Fruit fly (Drosophila melanogaster) whole organism, embryonic: ENCODE measurements around the gene CG14569.

Experiments used
- BEAF-32 ChIP-seq: fragments of 200-800 bp; sonication (Bioruptor generic); optimal IDR thresholded peaks from 3 replicates; lab custom pipeline; 2017; ENCODE audit warnings: missing biosample characterization, missing genetic modification characterization, mild to moderate bottlenecking, moderate library complexity, missing genetic modification reagents
- Bgb ChIP-seq: fragments of 200-800 bp; sonication (Bioruptor generic); IDR thresholded peaks from 2 replicates; pipeline ENCODE4 v1.3.6; 2022; ENCODE audit warnings: missing biosample characterization, missing genetic modification characterization; ENCODE audit not compliant: partially characterized antibody
- CG11093 ChIP-seq: fragments of 200-800 bp; sonication (Bioruptor generic); IDR thresholded peaks from 3 replicates; pipeline ENCODE4 v1.3.6; 2022; ENCODE audit warnings: missing biosample characterization, missing genetic modification characterization
- CG11398 ChIP-seq: fragments of 200-800 bp; sonication (Bioruptor generic); optimal IDR thresholded peaks from 2 replicates; lab custom pipeline; 2016; ENCODE audit warnings: missing biosample characterization, missing genetic modification characterization
- CG11504 ChIP-seq: fragments of 200-800 bp; sonication (Bioruptor generic); optimal IDR thresholded peaks from 3 replicates; lab custom pipeline; 2019; ENCODE audit warnings: missing biosample characterization, mild to moderate bottlenecking, missing genetic modification characterization, moderate library complexity
- CG12391 ChIP-seq: fragments of 200-800 bp; sonication (Bioruptor generic); optimal IDR thresholded peaks from 3 replicates; lab custom pipeline; 2018; ENCODE audit warnings: missing biosample characterization, mild to moderate bottlenecking, missing genetic modification characterization, moderate library complexity
- CG13287 ChIP-seq: fragments of 200-800 bp; sonication (Bioruptor generic); IDR thresholded peaks from 2 replicates; pipeline ENCODE4 v1.3.6; 2022; ENCODE audit warnings: missing biosample characterization, missing genetic modification characterization; ENCODE audit not compliant: partially characterized antibody
- CG1602 ChIP-seq: fragments of 200-800 bp; sonication (Bioruptor generic); optimal IDR thresholded peaks from 3 replicates; lab custom pipeline; 2016; ENCODE audit warnings: missing biosample characterization, missing genetic modification characterization
- CG1603 ChIP-seq: fragments of 200-800 bp; sonication (Bioruptor generic); optimal IDR thresholded peaks from 2 replicates; lab custom pipeline; 2019; ENCODE audit warnings: missing biosample characterization, mild to moderate bottlenecking, missing genetic modification characterization, moderate library complexity
- CG3281 ChIP-seq: fragments of 200-800 bp; sonication (Bioruptor generic); optimal IDR thresholded peaks from 3 replicates; lab custom pipeline; 2017; ENCODE audit warnings: missing biosample characterization, mild to moderate bottlenecking, missing genetic modification characterization
- CG3847 ChIP-seq: fragments of 200-800 bp; sonication (Bioruptor generic); IDR thresholded peaks from 2 replicates; pipeline ENCODE4 v1.3.6; 2022; ENCODE audit warnings: missing biosample characterization, missing genetic modification characterization
- CG42726 ChIP-seq: fragments of 200-800 bp; sonication (Bioruptor generic); IDR thresholded peaks from 2 replicates; pipeline ENCODE4 v1.3.6; 2022; ENCODE audit warnings: missing biosample characterization, missing genetic modification characterization; ENCODE audit not compliant: partially characterized antibody
- CG4854 ChIP-seq: fragments of 200-800 bp; sonication (Bioruptor generic); optimal IDR thresholded peaks from 2 replicates; lab custom pipeline; 2016; ENCODE audit warnings: missing biosample characterization, missing genetic modification characterization, inconsistent platforms
- CG5953 ChIP-seq: fragments of 200-800 bp; sonication (Bioruptor generic); IDR thresholded peaks from 2 replicates; pipeline ENCODE4 v1.3.6; 2022; ENCODE audit warnings: missing biosample characterization, missing genetic modification characterization
- CG6689 ChIP-seq: fragments of 200-800 bp; sonication (Bioruptor generic); IDR thresholded peaks from 2 replicates; pipeline ENCODE4 v1.3.6; 2022; ENCODE audit warnings: missing biosample characterization, missing genetic modification characterization
- CG6791 ChIP-seq: fragments of 200-800 bp; sonication (Bioruptor generic); IDR thresholded peaks from 3 replicates; pipeline ENCODE4 v1.3.6; 2022; ENCODE audit warnings: missing biosample characterization, missing genetic modification characterization; ENCODE audit not compliant: partially characterized antibody
- CG7928 ChIP-seq: fragments of 200-800 bp; sonication (Bioruptor generic); optimal IDR thresholded peaks from 2 replicates; lab custom pipeline; 2017; ENCODE audit warnings: missing biosample characterization, mild to moderate bottlenecking, missing genetic modification characterization
- CG9609 ChIP-seq: fragments of 200-800 bp; sonication (Bioruptor generic); optimal IDR thresholded peaks from 3 replicates; lab custom pipeline; 2016; ENCODE audit warnings: missing biosample characterization, missing genetic modification characterization
- Dp ChIP-seq: fragments of 200-800 bp; sonication (Bioruptor generic); optimal IDR thresholded peaks from 2 replicates; lab custom pipeline; 2018; ENCODE audit warnings: missing biosample characterization, mild to moderate bottlenecking, missing genetic modification characterization, moderate library complexity
- E2f2 ChIP-seq: fragments of 200-800 bp; sonication (Bioruptor generic); IDR thresholded peaks from 2 replicates; pipeline ENCODE4 v1.3.6; 2022; ENCODE audit warnings: missing biosample characterization, missing genetic modification characterization
- Hsf ChIP-seq: fragments of 200-800 bp; sonication (Bioruptor generic); optimal IDR thresholded peaks from 3 replicates; lab custom pipeline; 2016; ENCODE audit warnings: missing biosample characterization, missing genetic modification characterization
- Lhr ChIP-seq: fragments of 200-800 bp; sonication (Bioruptor generic); optimal IDR thresholded peaks from 3 replicates; lab custom pipeline; 2017; ENCODE audit warnings: mild to moderate bottlenecking, missing biosample characterization, missing genetic modification reagents, missing genetic modification characterization
- Mad ChIP-seq: fragments of 200-800 bp; sonication (Bioruptor generic); optimal IDR thresholded peaks from 2 replicates; lab custom pipeline; 2016; ENCODE audit warnings: missing biosample characterization, missing genetic modification characterization
- Med ChIP-seq: fragments of 200-800 bp; sonication (Bioruptor generic); peaks from one replicate; lab custom pipeline; 2016; ENCODE audit warnings: missing biosample characterization, missing genetic modification characterization, mild to moderate bottlenecking, inconsistent platforms, moderate library complexity
- Myb ChIP-seq: fragments of 200-800 bp; sonication (Bioruptor generic); optimal IDR thresholded peaks from 2 replicates; lab custom pipeline; 2016; ENCODE audit warnings: missing biosample characterization, missing genetic modification characterization
- Opbp ChIP-seq: fragments of 200-800 bp; sonication (Bioruptor generic); IDR thresholded peaks from 3 replicates; pipeline ENCODE4 v1.3.6; 2022; ENCODE audit warnings: missing biosample characterization, missing genetic modification characterization; ENCODE audit not compliant: partially characterized antibody
- Scr ChIP-seq: fragments of 200-800 bp; sonication (Bioruptor generic); IDR thresholded peaks from 2 replicates; pipeline ENCODE4 v1.3.6; 2022; ENCODE audit warnings: missing biosample characterization, missing genetic modification characterization; ENCODE audit not compliant: partially characterized antibody
- Sry-β ChIP-seq: fragments of 200-800 bp; sonication (Bioruptor generic); optimal IDR thresholded peaks from 2 replicates; lab custom pipeline; 2018; ENCODE audit warnings: missing biosample characterization, mild to moderate bottlenecking, missing genetic modification characterization, moderate library complexity
- Trl ChIP-seq, 3 experiments: fragments of >200 bp in 2 of 3; fragments of 200-800 bp in 1 of 3; sonication (Bioruptor generic) in 1 of 3; optimal IDR thresholded peaks; 2 replicates in 1 of 3; 3 replicates in 2 of 3; lab custom pipeline; 2016 to 2017; ENCODE audit warnings: missing biosample characterization in 1 of 3, missing genetic modification characterization in 1 of 3
- amos ChIP-seq: fragments of 200-800 bp; sonication (Bioruptor generic); IDR thresholded peaks from 2 replicates; pipeline ENCODE4 v1.3.6; 2022; ENCODE audit warnings: missing biosample characterization, missing genetic modification characterization; ENCODE audit not compliant: partially characterized antibody
- bcd ChIP-seq: fragments of 200-800 bp; sonication (Bioruptor generic); optimal IDR thresholded peaks from 2 replicates; lab custom pipeline; 2017; ENCODE audit warnings: missing biosample characterization, mild to moderate bottlenecking, missing genetic modification characterization
- dysf ChIP-seq: fragments of 200-800 bp; sonication (Bioruptor generic); IDR thresholded peaks from 3 replicates; pipeline ENCODE4 v1.3.6; 2022; ENCODE audit warnings: missing biosample characterization, missing genetic modification characterization
- ewg ChIP-seq: fragments of 200-800 bp; sonication (Bioruptor generic); optimal IDR thresholded peaks from 3 replicates; lab custom pipeline; 2017; ENCODE audit warnings: mild to moderate bottlenecking, missing biosample characterization, missing genetic modification reagents, missing genetic modification characterization
- exex ChIP-seq: fragments of 200-800 bp; sonication (Bioruptor generic); optimal IDR thresholded peaks from 4 replicates; lab custom pipeline; 2018; ENCODE audit warnings: missing biosample characterization, mild to moderate bottlenecking, missing genetic modification characterization, moderate library complexity
- gce ChIP-seq: fragments of 200-800 bp; sonication (Bioruptor generic); IDR thresholded peaks from 3 replicates; pipeline ENCODE4 v1.3.6; 2022; ENCODE audit warnings: missing biosample characterization, missing genetic modification characterization
- insv ChIP-seq, 2 experiments: fragments of 200-800 bp; sonication (Bioruptor generic); optimal IDR thresholded peaks; 3 replicates each; lab custom pipeline; 2016 to 2018; ENCODE audit warnings: missing biosample characterization in 2 of 2, missing genetic modification characterization in 2 of 2
- knrl ChIP-seq: fragments of 200-800 bp; sonication (Bioruptor generic); IDR thresholded peaks from 3 replicates; pipeline ENCODE4 v1.3.6; 2022; ENCODE audit warnings: missing biosample characterization, missing genetic modification characterization; ENCODE audit not compliant: partially characterized antibody
- maf-S ChIP-seq: fragments of 200-800 bp; sonication (Bioruptor generic); optimal IDR thresholded peaks from 2 replicates; lab custom pipeline; 2016; ENCODE audit warnings: missing biosample characterization, missing genetic modification characterization
- pzg ChIP-seq: fragments of 200-800 bp; sonication (Bioruptor generic); optimal IDR thresholded peaks from 3 replicates; lab custom pipeline; 2018; ENCODE audit warnings: missing biosample characterization, mild to moderate bottlenecking, missing genetic modification characterization, moderate library complexity
- sens ChIP-seq: fragments of 200-800 bp; sonication (Bioruptor generic); peaks from one replicate; lab custom pipeline; 2016; ENCODE audit warnings: missing biosample characterization, missing genetic modification characterization
- stwl ChIP-seq: fragments of 200-800 bp; sonication (Bioruptor generic); optimal IDR thresholded peaks from 3 replicates; lab custom pipeline; 2018; ENCODE audit warnings: missing biosample characterization, mild to moderate bottlenecking, missing genetic modification characterization, moderate library complexity
- toy ChIP-seq: fragments of 200-800 bp; sonication (Bioruptor generic); IDR thresholded peaks from 2 replicates; pipeline ENCODE4 v1.3.6; 2022; ENCODE audit warnings: missing biosample characterization, missing genetic modification characterization
- trem ChIP-seq: fragments of 200-800 bp; optimal IDR thresholded peaks from 3 replicates; lab custom pipeline; 2019; ENCODE audit warnings: missing biosample characterization, mild to moderate bottlenecking, missing genetic modification characterization, moderate library complexity
- ttk ChIP-seq: fragments of 200-800 bp; sonication (Bioruptor generic); IDR thresholded peaks from 2 replicates; pipeline ENCODE4 v2.1.2; 2022; ENCODE audit warnings: missing biosample characterization, missing genetic modification characterization
- unc-4 ChIP-seq: fragments of 200-800 bp; sonication (Bioruptor generic); IDR thresholded peaks from 2 replicates; pipeline ENCODE4 v1.3.6; 2022; ENCODE audit warnings: missing biosample characterization, missing genetic modification characterization; ENCODE audit not compliant: partially characterized antibody
- z ChIP-seq: fragments of 200-800 bp; sonication (Bioruptor generic); IDR thresholded peaks from 3 replicates; pipeline ENCODE4 v1.3.6; 2022; ENCODE audit warnings: missing biosample characterization, missing genetic modification characterization

The CG14569 gene

DNA sequence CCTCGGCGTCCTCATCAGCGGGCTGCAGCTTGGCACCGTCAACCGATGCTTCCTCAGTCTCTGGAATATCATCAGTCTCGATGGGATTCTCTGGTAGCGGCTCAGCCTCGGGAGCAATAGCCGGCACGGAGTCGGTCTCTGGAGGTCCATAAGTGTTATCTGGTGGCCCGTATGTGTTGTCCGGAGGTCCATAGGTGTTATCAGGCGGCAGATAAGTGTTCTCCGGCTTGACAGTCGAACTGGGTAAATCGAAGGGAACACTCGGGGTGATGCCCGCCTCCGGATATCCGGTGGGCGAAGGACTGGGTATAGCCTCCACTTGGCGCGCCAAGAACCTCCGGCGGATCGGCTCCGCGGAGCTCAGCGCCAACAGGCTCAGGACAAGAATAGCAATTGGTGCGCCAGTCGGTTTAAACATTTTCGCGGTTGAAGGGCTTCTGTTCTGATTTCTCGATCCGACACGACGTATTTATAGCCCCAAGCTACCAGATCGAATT lies at the start of gene CG14569:
Gene CG14569 (minus strand): TSS at position 447 of the 497 bp plus-strand sequence.
- peak; percentile 8 for TF ChIP-seq Med (GFP tag; lab: Kevin White, UChicago)
- TF ChIP-seq gce (GFP tag; lab: Robert Waterston, UW), result 0 out of 3 replicates have a peak, but pooled peaks have one; percentile 6
- TF ChIP-seq maf-S (GFP tag; lab: Kevin White, UChicago), result no peak
- 0 out of 3 replicates have a peak, but pooled peaks have one; percentile 27 for TF ChIP-seq dysf (GFP tag; lab: Robert Waterston, UW)

DNA sequence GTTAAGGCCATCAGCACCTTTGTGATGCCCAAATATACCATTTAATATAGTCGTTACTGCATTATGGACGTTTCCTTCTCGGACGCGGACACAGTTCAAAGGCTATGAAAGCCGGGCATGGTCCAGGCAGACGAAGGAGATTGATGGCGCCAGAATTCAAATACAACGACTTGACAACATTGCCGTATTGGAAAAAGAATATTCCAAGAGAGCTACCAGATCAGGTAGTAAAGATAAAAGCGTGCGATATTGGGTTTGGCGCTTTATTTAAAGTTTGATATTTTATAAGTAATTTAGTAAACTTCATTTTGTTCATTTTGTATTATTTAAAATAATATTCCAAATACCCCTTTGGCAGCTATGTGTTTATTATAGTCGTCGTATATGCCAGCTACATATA lies 42.5 kb upstream of the CG14569 start:
- TF ChIP-seq z (GFP tag; lab: Robert Waterston, UW) (no peak), ttk (no peak), Sry-β (GFP tag; lab: Kevin White, UChicago) (no peak), amos (GFP tag; lab: Robert Waterston, UW) (peak; percentile 25; the same call in 1 of the 2 replicates), Myb (GFP tag; lab: Kevin White, UChicago) (peak; percentile 86), CG6791 (GFP tag; lab: Robert Waterston, UW) (0 out of 3 replicates have a peak, but pooled peaks have one; percentile 41), pzg (GFP tag; lab: Kevin White, UChicago) (peak; percentile 47), toy (GFP tag; lab: Robert Waterston, UW) (no peak), CG11093 (no peak), CG4854 (GFP tag; lab: Kevin White, UChicago) (no peak), exex (tag; lab: Kevin White, UChicago) (no peak), Lhr (peak; percentile 77), Mad (GFP tag; lab: Kevin White, UChicago) (no peak), stwl (tag; lab: Kevin White, UChicago) (peak; percentile 45), unc-4 (GFP tag; lab: Robert Waterston, UW) (0 out of 2 replicates have a peak, but pooled peaks have one; percentile 26), CG1603 (tag; lab: Kevin White, UChicago) (peak; percentile 35), BEAF-32 (GFP tag; lab: Kevin White, UChicago) (peak; percentile 43), trem (tag; lab: Kevin White, UChicago) (peak; percentile 16), Scr (GFP tag; lab: Robert Waterston, UW) (0 out of 2 replicates have a peak, but pooled peaks have one; percentile 31), CG42726 (GFP tag; lab: Robert Waterston, UW) (0 out of 2 replicates have a peak, but pooled peaks have one; percentile 40), CG11398 (no peak), ewg (GFP tag; lab: Kevin White, UChicago) (no peak), Dp (GFP tag; lab: Kevin White, UChicago) (peak; percentile 98), sens (GFP tag; lab: Kevin White, UChicago) (peak; percentile 70), E2f2 (GFP tag; lab: Robert Waterston, UW) (peak; percentile 99), knrl (GFP tag; lab: Robert Waterston, UW) (peak; percentile 25; the same call in 1 of the 3 replicates), CG11504 (tag; lab: Kevin White, UChicago) (peak; percentile 65), CG9609 (GFP tag; lab: Kevin White, UChicago) (no peak), CG3847 (GFP tag; lab: Robert Waterston, UW) (peak; percentile 33; the same call in 1 of the 2 replicates)

DNA sequence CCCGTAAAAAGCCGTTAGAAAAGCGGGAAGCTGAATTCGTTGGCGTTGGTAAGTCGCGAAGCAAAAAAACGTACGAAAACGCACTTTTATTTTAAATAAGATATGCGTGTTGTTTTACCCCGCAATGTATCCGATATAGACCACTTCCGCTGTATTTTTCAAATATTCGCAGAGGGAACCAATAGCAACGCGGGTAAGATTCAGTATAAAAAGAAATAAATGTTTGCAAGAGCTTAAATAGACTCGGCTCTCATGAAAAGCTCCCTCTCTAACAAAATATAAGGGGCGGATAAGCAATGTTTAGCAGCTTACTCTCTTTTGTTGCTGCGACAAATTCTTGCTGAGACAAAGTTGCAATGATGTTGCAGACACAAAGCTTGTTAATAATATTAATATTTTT lies 39.0 kb upstream of the CG14569 start, which contains the start of gene Syn1:
Gene Syn1 (minus strand): TSS at position 207 of the 400 bp plus-strand sequence.
- TF ChIP-seq CG13287 (GFP tag; lab: Robert Waterston, UW) (0 out of 2 replicates have a peak, but pooled peaks have one; percentile 25), Lhr (no peak), Opbp (GFP tag; lab: Robert Waterston, UW) (0 out of 3 replicates have a peak, but pooled peaks have one; percentile 10), CG5953 (GFP tag; lab: Robert Waterston, UW) (no peak), insv (GFP tag; optimal IDR thresholded peaks at IDR 0.05; lab: Kevin White, UChicago) (no peak), CG1602 (GFP tag; lab: Kevin White, UChicago) (no peak), bcd (no peak), CG12391 (tag; lab: Kevin White, UChicago) (no peak), CG3281 (GFP tag; lab: Kevin White, UChicago) (peak; percentile 35), Bgb (GFP tag; lab: Robert Waterston, UW) (no peak; the same call in 1 of the 2 replicates), Hsf (GFP tag; lab: Kevin White, UChicago) (no peak), sens (GFP tag; lab: Kevin White, UChicago) (peak; percentile 69), CG6689 (no peak), Trl (optimal IDR thresholded peaks at IDR 0.05; lab: Kevin White, UChicago) (peak; percentile 67 to 76), Trl (GFP tag; optimal IDR thresholded peaks at IDR 0.05; lab: Kevin White, UChicago) (no peak), CG7928 (GFP tag; lab: Kevin White, UChicago) (peak; percentile 9)
